Worm (Caenorhabditis elegans): Measurements from ENCODE around the gene hmp-1.

DNA sequence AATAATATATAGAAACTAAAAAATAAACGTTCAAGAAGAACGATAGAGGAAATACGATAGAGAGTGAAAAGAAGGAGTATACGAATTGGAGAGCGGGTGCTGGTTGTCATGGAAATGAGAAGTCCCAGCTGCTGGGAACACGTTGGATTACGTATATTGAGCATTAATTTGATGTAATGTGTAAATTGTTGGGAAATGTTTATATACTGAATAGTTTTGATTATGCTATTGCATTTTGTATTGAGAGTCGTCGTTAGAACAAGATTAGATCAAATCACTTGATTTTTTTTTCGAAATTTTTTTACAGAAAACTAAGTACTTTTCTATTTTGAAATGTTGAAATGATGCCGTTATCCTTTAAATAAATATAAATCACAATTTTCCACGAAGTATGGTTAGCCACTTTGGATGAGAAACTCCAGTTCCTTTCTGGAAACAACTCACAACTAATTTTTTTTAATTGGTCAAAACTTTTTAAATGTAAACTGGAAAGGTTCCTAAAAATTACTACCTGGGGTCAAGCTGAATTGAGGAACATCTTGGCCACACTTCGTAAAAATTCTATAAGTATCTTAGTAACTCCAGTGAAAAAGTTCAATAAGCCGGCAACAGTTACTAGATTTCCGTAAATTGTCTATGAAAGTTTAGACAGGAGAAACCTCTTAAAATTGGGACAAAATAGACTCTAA lies 1.8 kb upstream of the hmp-1 start, which contains the start of gene nphp-4:
- no peak for TF ChIP-seq lir-3 (tag; optimal IDR thresholded peaks at IDR 0.05; ENCODE audit: poor library complexity)
- no peak for TF ChIP-seq fkh-8 (tag; optimal IDR thresholded peaks at IDR 0.05)

Data from whole organism, L1 larva.